Worm (Caenorhabditis elegans): Measurements from ENCODE around the gene rpn-2.

Gene rpn-2

DNA sequence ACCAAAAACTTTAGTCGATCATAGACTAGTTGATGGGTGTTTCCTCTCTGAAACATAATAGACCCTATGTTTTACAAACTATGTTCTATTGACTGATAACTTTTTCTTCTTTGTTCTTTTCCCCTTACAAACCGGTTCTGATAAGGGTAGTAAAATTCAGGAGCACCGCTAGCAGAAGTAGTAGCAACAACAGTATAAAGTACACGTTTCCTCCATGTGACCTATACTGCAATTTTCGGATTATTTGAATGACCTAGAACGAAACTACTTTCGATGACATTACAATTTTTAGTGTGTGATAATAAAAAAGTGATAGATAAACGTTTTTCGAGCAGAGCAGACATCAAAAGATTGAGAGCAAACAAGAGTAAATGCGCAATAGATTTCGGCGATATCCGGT is 18.7 kb upstream of the rpn-2 start:
- no peak for TF ChIP-seq elt-1 (tag; optimal IDR thresholded peaks at IDR 0.05)
- TF ChIP-seq lin-39 (tag; optimal IDR thresholded peaks at IDR 0.05), result no peak
- TF ChIP-seq unc-62 (GFP tag; optimal IDR thresholded peaks at IDR 0.05), result no peak
- no peak for TF ChIP-seq ama-1 (optimal IDR thresholded peaks at IDR 0.05)
- TF ChIP-seq elt-3 (tag; optimal IDR thresholded peaks at IDR 0.05), result no peak
- no peak for TF ChIP-seq ZK546.5 (tag; optimal IDR thresholded peaks at IDR 0.05)
- no peak for TF ChIP-seq lin-15B (tag; optimal IDR thresholded peaks at IDR 0.05)
- no peak for TF ChIP-seq ztf-11 (tag; optimal IDR thresholded peaks at IDR 0.05)
- no peak for TF ChIP-seq nhr-67 (tag; optimal IDR thresholded peaks at IDR 0.05)
- peak; percentile 51 for TF ChIP-seq jun-1 (tag; optimal IDR thresholded peaks at IDR 0.05)
- peak; percentile 66 for TF ChIP-seq skn-1 (tag; optimal IDR thresholded peaks at IDR 0.05)
- no peak for TF ChIP-seq egl-27 (tag; optimal IDR thresholded peaks at IDR 0.05)
- peak; percentile 96 for TF ChIP-seq elt-2 (tag; optimal IDR thresholded peaks at IDR 0.05)
- TF ChIP-seq nhr-12 (tag; optimal IDR thresholded peaks at IDR 0.05), result no peak
- peak; percentile 87 for TF ChIP-seq pqm-1 (tag; optimal IDR thresholded peaks at IDR 0.05)
- peak; percentile 55 for TF ChIP-seq pha-4 (tag; optimal IDR thresholded peaks at IDR 0.05)

DNA sequence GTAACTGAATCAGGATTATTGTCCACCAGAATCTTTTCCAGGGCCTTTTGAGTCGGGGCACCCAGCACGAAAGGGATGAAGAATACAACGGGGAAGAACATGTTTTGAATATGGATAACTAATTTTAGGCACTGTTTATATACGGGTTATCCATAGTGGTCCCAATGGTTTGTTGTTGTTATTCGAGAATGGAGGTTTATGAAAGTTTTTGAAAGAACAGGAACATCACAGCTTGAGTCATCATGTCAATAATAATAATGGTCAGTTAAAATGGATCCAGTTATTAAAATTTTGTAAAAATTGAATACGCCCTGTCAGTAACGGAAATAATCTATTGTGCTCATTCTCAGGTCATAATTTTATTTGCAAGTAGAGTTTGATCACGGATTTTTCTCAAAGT is 15.9 kb upstream of the rpn-2 start, which contains the start of gene nas-28:
Gene nas-28 (minus strand): TSS at position 101 of the 400 bp plus-strand sequence.
- no peak for TF ChIP-seq nhr-28 (tag; optimal IDR thresholded peaks at IDR 0.05)
- TF ChIP-seq tbx-2 (tag; optimal IDR thresholded peaks at IDR 0.05), result no peak
- no peak for TF ChIP-seq unc-39 (tag; optimal IDR thresholded peaks at IDR 0.05)

DNA sequence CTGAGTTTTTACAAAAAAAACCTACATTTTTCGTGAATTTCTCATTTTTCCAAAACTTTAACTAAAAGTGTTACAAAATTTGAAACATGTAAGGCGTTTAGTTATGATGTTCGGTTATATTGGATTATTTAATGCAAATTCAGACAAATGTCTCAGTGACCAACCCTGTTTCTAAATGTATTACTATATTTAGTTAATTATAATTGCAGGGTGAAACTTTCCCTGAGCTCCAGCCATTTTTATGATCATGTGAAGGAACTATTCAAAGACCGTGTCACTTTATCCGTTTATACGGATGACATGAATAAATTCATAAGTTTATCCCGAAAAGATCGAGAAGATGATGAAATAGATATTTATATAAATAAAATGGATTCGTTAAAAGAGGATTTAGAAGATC is 8.2 kb upstream of the rpn-2 start, which contains the start of gene C23G10.5:
Gene C23G10.5 (plus strand): TSS at position 301 of the 400 bp plus-strand sequence.
- TF ChIP-seq ZK546.5 (tag; optimal IDR thresholded peaks at IDR 0.05), result no peak
- no peak for TF ChIP-seq elt-1 (tag; optimal IDR thresholded peaks at IDR 0.05)
- no peak for TF ChIP-seq nhr-76 (tag; optimal IDR thresholded peaks at IDR 0.05)
- TF ChIP-seq unc-62 (GFP tag; optimal IDR thresholded peaks at IDR 0.05), result no peak
- no peak for TF ChIP-seq mdl-1 (tag; optimal IDR thresholded peaks at IDR 0.05)
- no peak for TF ChIP-seq unc-39 (tag; optimal IDR thresholded peaks at IDR 0.05)
- no peak for TF ChIP-seq nhr-43 (tag; optimal IDR thresholded peaks at IDR 0.05; ENCODE audit: poor library complexity, severe bottlenecking)
- TF ChIP-seq jun-1 (tag; optimal IDR thresholded peaks at IDR 0.05), result no peak
- TF ChIP-seq elt-3 (tag; optimal IDR thresholded peaks at IDR 0.05), result no peak
- TF ChIP-seq nfya-1 (tag; optimal IDR thresholded peaks at IDR 0.05; ENCODE audit: insufficient read depth), result no peak
- TF ChIP-seq pha-4 (tag; optimal IDR thresholded peaks at IDR 0.05), result no peak
- TF ChIP-seq lin-39 (tag; optimal IDR thresholded peaks at IDR 0.05), result no peak
- no peak for TF ChIP-seq tbx-2 (tag; optimal IDR thresholded peaks at IDR 0.05)
- TF ChIP-seq pqm-1 (tag; optimal IDR thresholded peaks at IDR 0.05), result no peak
- TF ChIP-seq ceh-28 (tag; optimal IDR thresholded peaks at IDR 0.05), result no peak
- TF ChIP-seq ztf-11 (tag; optimal IDR thresholded peaks at IDR 0.05), result no peak
- no peak for TF ChIP-seq nhr-25 (tag; optimal IDR thresholded peaks at IDR 0.05)
- TF ChIP-seq ceh-82 (tag; optimal IDR thresholded peaks at IDR 0.05), result no peak

DNA sequence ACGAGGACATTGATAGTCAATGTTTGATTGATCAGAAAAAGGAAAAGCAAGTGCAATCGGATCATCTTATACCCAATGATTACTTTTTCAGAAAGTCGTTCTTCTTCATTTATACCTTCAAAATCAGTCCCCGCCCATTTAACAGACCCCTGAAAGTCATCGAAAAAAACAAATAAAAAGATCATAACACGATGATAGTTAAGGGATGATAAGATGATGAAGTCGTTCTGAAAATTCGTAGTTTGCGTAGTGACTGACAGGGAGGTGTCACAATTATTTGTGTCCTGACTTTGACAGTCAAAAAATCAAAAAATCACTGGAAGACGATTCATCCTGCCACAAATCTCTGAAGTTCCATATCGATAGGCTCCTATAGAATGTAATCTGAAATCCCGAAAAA is 4.5 kb upstream of the rpn-2 start, which contains the start of gene ugt-66:
Gene ugt-66 (minus strand): TSS at position 101 of the 400 bp plus-strand sequence.
- no peak for TF ChIP-seq ztf-11 (tag; optimal IDR thresholded peaks at IDR 0.05)
- TF ChIP-seq fos-1 (tag; optimal IDR thresholded peaks at IDR 0.05), result no peak
- TF ChIP-seq daf-12 (tag; optimal IDR thresholded peaks at IDR 0.05), result no peak
- no peak for TF ChIP-seq fkh-2 (tag; optimal IDR thresholded peaks at IDR 0.05)
- no peak for TF ChIP-seq tbx-2 (tag; optimal IDR thresholded peaks at IDR 0.05)

DNA sequence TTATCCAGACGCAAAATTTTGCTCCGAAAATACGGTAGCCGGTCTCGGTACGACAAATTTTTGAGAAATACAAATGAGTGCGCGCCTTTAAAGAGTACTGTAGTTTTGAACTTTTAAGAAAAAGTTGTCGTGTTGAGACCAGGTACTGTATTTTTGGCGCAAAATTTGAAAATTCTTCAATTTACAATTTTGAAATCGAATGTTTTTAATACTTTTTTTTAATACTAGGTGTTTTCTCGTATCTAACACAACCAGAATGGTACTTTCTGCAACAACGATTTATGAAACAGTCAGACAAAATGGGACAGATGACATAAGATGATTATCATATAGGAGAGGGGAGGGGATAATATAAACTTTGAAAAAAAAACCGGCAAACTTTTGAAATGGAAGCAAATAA is 3.3 kb upstream of the rpn-2 start:
- no peak for TF ChIP-seq unc-39 (tag; optimal IDR thresholded peaks at IDR 0.05)
- no peak for TF ChIP-seq ZK546.5 (tag; optimal IDR thresholded peaks at IDR 0.05)
- TF ChIP-seq ceh-82 (tag; optimal IDR thresholded peaks at IDR 0.05), result no peak
- TF ChIP-seq ztf-4 (tag; optimal IDR thresholded peaks at IDR 0.05), result no peak

DNA sequence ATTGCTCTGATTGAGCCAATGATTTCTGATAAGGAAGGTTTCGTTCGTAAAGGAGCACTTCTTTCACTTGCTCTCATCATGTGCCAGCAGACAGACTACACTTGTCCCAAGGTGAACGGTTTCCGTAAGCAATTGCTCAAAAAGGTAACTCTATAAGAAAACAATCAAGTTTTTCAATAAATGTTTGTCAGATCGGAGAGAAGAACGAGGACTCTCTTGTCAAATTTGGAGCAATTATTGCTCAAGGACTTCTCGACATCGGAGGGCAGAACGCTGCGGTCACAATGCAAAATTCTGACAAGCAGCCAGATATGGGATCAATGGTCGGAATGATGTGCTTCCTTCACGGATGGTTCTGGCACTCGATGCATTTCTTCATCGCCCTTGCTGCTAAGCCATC is 2.3 kb downstream of the rpn-2 start:
- no peak for TF ChIP-seq pha-4 (tag; optimal IDR thresholded peaks at IDR 0.05)

DNA sequence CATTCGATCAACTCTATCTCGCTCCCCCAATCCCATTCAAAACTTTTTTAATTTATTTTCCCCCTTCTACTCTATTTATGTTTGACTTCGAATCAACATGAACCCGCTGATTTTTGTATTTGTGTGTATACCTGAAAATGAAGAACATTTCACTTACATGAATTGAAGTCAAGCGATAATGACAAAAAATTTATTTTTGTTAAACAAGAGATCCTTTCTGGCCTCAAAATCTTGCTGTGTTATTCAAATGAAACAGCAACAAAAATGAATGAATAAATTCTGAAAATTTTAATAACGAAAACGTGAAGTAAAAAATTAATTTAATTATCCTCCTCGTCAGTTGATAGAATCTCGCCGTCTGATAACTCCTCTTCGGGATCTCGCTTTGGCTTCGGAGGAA is 3.5 kb downstream of the rpn-2 start:
- TF ChIP-seq daf-12 (tag; optimal IDR thresholded peaks at IDR 0.05), result no peak

Measured in whole organism, L3 larva.